Worm (Caenorhabditis elegans) whole organism, early embryonic: ENCODE results near the gene srw-14.

Source experiments
- B0310.2 ChIP-seq: sonication (generic microtip); optimal IDR thresholded peaks from 2 replicates; lab custom pipeline; 2016; ENCODE audit warnings: mild to moderate bottlenecking, missing genetic modification characterization, missing compliant biosample characterization
- ama-1 ChIP-seq: fragments of 150-350 bp; optimal IDR thresholded peaks from 2 replicates; lab custom pipeline; 2014
- flt-1 ChIP-seq: fragments of 200-800 bp; sonication (Bioruptor generic); IDR thresholded peaks from 2 replicates; pipeline ENCODE4 v1.3.6; 2022; ENCODE audit warnings: missing genetic modification characterization, missing compliant biosample characterization
- hmg-4 ChIP-seq: fragments of 200-800 bp; sonication (Bioruptor generic); optimal IDR thresholded peaks from 2 replicates; lab custom pipeline; 2018; ENCODE audit warnings: mild to moderate bottlenecking, missing genetic modification characterization, missing compliant biosample characterization
- hnd-1 ChIP-seq: sonication (generic microtip); optimal IDR thresholded peaks from 2 replicates; lab custom pipeline; 2016; ENCODE audit warnings: missing genetic modification characterization, missing compliant biosample characterization
- pes-1 ChIP-seq: fragments of 200-800 bp; sonication (Bioruptor generic); IDR thresholded peaks from 2 replicates; pipeline ENCODE4 v1.3.6; 2022; ENCODE audit warnings: missing genetic modification reagents, missing genetic modification characterization, missing compliant biosample characterization
- sea-1 ChIP-seq: fragments of 200-800 bp; sonication (Bioruptor generic); conservative IDR thresholded peaks from 2 replicates; pipeline ENCODE4 v1.3.6; 2022; ENCODE audit warnings: missing genetic modification characterization, missing compliant biosample characterization
- tbx-11 ChIP-seq: fragments of 200-800 bp; sonication (Bioruptor generic); IDR thresholded peaks from 2 replicates; pipeline ENCODE4 v1.3.6; 2022; ENCODE audit warnings: missing genetic modification characterization, missing compliant biosample characterization
- tbx-37 ChIP-seq: fragments of 200-800 bp; sonication (Bioruptor generic); conservative IDR thresholded peaks from 2 replicates; pipeline ENCODE4 v1.3.6; 2022; ENCODE audit warnings: missing genetic modification reagents, missing genetic modification characterization, missing compliant biosample characterization
- tra-4 ChIP-seq: sonication (generic microtip); optimal IDR thresholded peaks from 2 replicates; lab custom pipeline; 2017; ENCODE audit warnings: missing genetic modification characterization, missing compliant biosample characterization

DNA sequence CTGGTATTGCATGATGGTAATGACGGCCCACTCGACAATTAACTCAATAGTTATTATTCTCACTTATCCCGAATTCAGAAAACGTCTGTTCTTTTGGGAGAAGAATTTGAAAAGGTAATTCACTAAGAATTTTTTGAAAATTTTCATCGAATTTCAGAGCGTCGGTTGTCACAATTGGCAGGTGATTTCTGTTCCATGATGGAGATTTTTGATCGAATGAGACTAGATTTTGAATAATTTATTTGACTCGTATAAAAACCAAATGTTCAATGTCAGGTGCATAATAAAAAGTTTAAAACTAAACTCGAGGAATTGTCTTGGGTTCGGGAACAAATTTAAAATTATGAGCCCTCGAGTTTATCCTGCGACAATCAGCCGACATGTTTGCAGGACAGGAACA lies 9.0 kb upstream of the srw-14 start, which contains the start of gene sri-25:
- TF ChIP-seq tbx-11 (GFP tag; lab: Robert Waterston, UW) (no peak), B0310.2 (tag; lab: Kevin White, UChicago) (no peak), tbx-37 (GFP tag; lab: Robert Waterston, UW) (no peak), ama-1 (lab: Kevin White, UChicago) (no peak), hnd-1 (tag; lab: Kevin White, UChicago) (no peak), hmg-4 (no peak), flt-1 (GFP tag; lab: Robert Waterston, UW) (no peak), sea-1 (GFP tag; lab: Robert Waterston, UW) (no peak), tra-4 (tag; lab: Kevin White, UChicago) (no peak), pes-1 (GFP tag; lab: Robert Waterston, UW) (no peak)
